Worm (Caenorhabditis elegans): ENCODE results near the gene zim-3.

zim-3 gene

ce11 chrIV:10542283-10542682, 16.2 kb upstream of the zim-3 start:
- TF ChIP-seq nhr-28 (tag; optimal IDR thresholded peaks at IDR 0.05) (peak; percentile 18), hlh-11 (tag; optimal IDR thresholded peaks at IDR 0.05) (no peak), attf-4 (tag; optimal IDR thresholded peaks at IDR 0.05) (no peak), F49E8.2 (tag; optimal IDR thresholded peaks at IDR 0.05; ENCODE audit: borderline replicate concordance) (no peak)

ce11 chrIV:10543361-10543760, 15.2 kb upstream of the zim-3 start:
- TF ChIP-seq hlh-30 (tag; optimal IDR thresholded peaks at IDR 0.05; ENCODE audit: insufficient read depth) (peak; percentile 15), nhr-28 (tag; optimal IDR thresholded peaks at IDR 0.05) (peak; percentile 65), nhr-77 (tag; optimal IDR thresholded peaks at IDR 0.05) (peak; percentile 73), php-3 (GFP tag; IDR thresholded peaks at IDR 0.05) (peak; percentile 56; the same call in 1 of the 2 replicates), pqm-1 (tag; optimal IDR thresholded peaks at IDR 0.05) (peak; percentile 75), hif-1 (tag; optimal IDR thresholded peaks at IDR 0.05) (no peak), daf-16 (GFP tag; optimal IDR thresholded peaks at IDR 0.05) (no peak), daf-16 (tag; optimal IDR thresholded peaks at IDR 0.05) (peak; percentile 91), dve-1 (tag; optimal IDR thresholded peaks at IDR 0.05; ENCODE audit: insufficient read depth) (peak; percentile 62), jun-1 (tag; optimal IDR thresholded peaks at IDR 0.05) (no peak), ceh-28 (tag; optimal IDR thresholded peaks at IDR 0.05) (no peak), snpc-4 (tag; optimal IDR thresholded peaks at IDR 0.05) (no peak), dmd-6 (GFP tag; IDR thresholded peaks at IDR 0.05) (peak; percentile 74), lin-15B (tag; optimal IDR thresholded peaks at IDR 0.05) (no peak), nhr-6 (tag; optimal IDR thresholded peaks at IDR 0.05) (no peak), spr-3 (GFP tag; optimal IDR thresholded peaks at IDR 0.05) (no peak), hlh-11 (tag; optimal IDR thresholded peaks at IDR 0.05) (peak; percentile 57), lin-38 (GFP tag; IDR thresholded peaks at IDR 0.05) (no peak)

ce11 chrIV:10545038-10545437, 13.5 kb upstream of the zim-3 start, which contains the start of gene T07G12.5:
Gene T07G12.5 (minus strand): TSS chrIV:10545138.
- no peak for TF ChIP-seq lin-29 (GFP tag; IDR thresholded peaks at IDR 0.05)
- TF ChIP-seq mxl-3 (GFP tag; optimal IDR thresholded peaks at IDR 0.05), result no peak
- no peak for TF ChIP-seq Y48G9A.11 (GFP tag; IDR thresholded peaks at IDR 0.05)
- TF ChIP-seq Y105C5A.15 (GFP tag; IDR thresholded peaks at IDR 0.05), result no peak
- no peak for TF ChIP-seq lim-7 (GFP tag; IDR thresholded peaks at IDR 0.05)
- TF ChIP-seq lsy-2 (tag; optimal IDR thresholded peaks at IDR 0.05), result no peak
- TF ChIP-seq unc-39 (tag; optimal IDR thresholded peaks at IDR 0.05), result no peak
- TF ChIP-seq snpc-1.2 (GFP tag; IDR thresholded peaks at IDR 0.05), result no peak
- no peak for TF ChIP-seq nhr-41 (GFP tag; IDR thresholded peaks at IDR 0.05)
- no peak for TF ChIP-seq nhr-25 (tag; optimal IDR thresholded peaks at IDR 0.05; ENCODE audit: borderline replicate concordance, insufficient read depth)
- TF ChIP-seq mep-1 (tag; optimal IDR thresholded peaks at IDR 0.05), result no peak
- TF ChIP-seq madf-9 (GFP tag; conservative IDR thresholded peaks at IDR 0.05), result no peak
- TF ChIP-seq Y75B8A.6 (GFP tag; IDR thresholded peaks at IDR 0.05), result no peak
- TF ChIP-seq zag-1 (tag; optimal IDR thresholded peaks at IDR 0.05), result no peak
- peak; percentile 8 for TF ChIP-seq hlh-11 (tag; optimal IDR thresholded peaks at IDR 0.05)
- TF ChIP-seq daf-16 (GFP tag; optimal IDR thresholded peaks at IDR 0.05), result no peak
- peak; percentile 51 for TF ChIP-seq daf-16 (tag; optimal IDR thresholded peaks at IDR 0.05)
- no peak for TF ChIP-seq F49E8.2 (tag; optimal IDR thresholded peaks at IDR 0.05; ENCODE audit: borderline replicate concordance)
- peak; percentile 21 for TF ChIP-seq dve-1 (tag; optimal IDR thresholded peaks at IDR 0.05; ENCODE audit: insufficient read depth)
- peak; percentile 31 for TF ChIP-seq hlh-30 (tag; optimal IDR thresholded peaks at IDR 0.05; ENCODE audit: insufficient read depth)
- no peak for TF ChIP-seq pqm-1 (tag; optimal IDR thresholded peaks at IDR 0.05)
- no peak for TF ChIP-seq zip-11 (GFP tag; IDR thresholded peaks at IDR 0.05)
- TF ChIP-seq ctbp-1 (GFP tag; IDR thresholded peaks at IDR 0.05), result no peak

All from whole organism, L4 larva.